Worm (Caenorhabditis elegans): ENCODE measurements around the gene Y49F6C.8.

The Y49F6C.8 gene

ce11 chrII:3346328-3346780 is 23.6 kb downstream of the Y49F6C.8 start, which contains the start of gene bath-30:
bath-30 (minus strand) TSS chrII:3346378.
- TF ChIP-seq fkh-2 (tag; optimal IDR thresholded peaks at IDR 0.05) (no peak), mml-1 (tag; optimal IDR thresholded peaks at IDR 0.05) (no peak), skn-1 (tag; optimal IDR thresholded peaks at IDR 0.05) (no peak), ztf-11 (tag; optimal IDR thresholded peaks at IDR 0.05) (no peak), mdl-1 (tag; optimal IDR thresholded peaks at IDR 0.05) (no peak), hmg-11 (tag; optimal IDR thresholded peaks at IDR 0.05) (no peak), ceh-9 (tag; optimal IDR thresholded peaks at IDR 0.05) (no peak), unc-39 (tag; optimal IDR thresholded peaks at IDR 0.05) (no peak), elt-1 (tag; optimal IDR thresholded peaks at IDR 0.05) (no peak), lin-39 (tag; optimal IDR thresholded peaks at IDR 0.05) (no peak), nhr-11 (tag; optimal IDR thresholded peaks at IDR 0.05) (no peak), R02D3.7 (tag; optimal IDR thresholded peaks at IDR 0.05) (no peak), nhr-43 (tag; optimal IDR thresholded peaks at IDR 0.05; ENCODE audit: poor library complexity, severe bottlenecking) (no peak), unc-62 (GFP tag; optimal IDR thresholded peaks at IDR 0.05) (no peak), ama-1 (optimal IDR thresholded peaks at IDR 0.05) (no peak), zag-1 (tag; optimal IDR thresholded peaks at IDR 0.05) (no peak), nhr-23 (tag; optimal IDR thresholded peaks at IDR 0.05) (no peak), nhr-76 (tag; optimal IDR thresholded peaks at IDR 0.05) (no peak), egl-27 (tag; optimal IDR thresholded peaks at IDR 0.05) (no peak)

DNA sequence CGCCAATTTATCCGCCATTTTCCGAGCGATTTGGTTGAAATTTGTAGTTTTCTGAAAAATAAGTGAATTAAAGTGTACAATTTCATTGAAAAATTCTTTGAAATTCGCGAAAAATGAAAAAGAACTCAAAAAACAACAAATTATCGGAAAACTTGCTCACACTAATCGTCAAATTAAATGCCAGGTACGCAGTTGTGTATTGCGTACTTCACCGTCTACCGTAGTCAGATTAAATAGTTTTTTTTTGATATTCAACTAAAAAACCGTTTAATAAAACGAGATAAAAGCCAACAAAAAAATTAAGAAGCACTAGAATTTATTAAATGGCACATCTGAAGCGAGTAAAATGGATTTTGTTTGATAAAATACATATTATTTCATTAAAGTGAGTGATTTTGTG is 25.0 kb downstream of the Y49F6C.8 start, which contains the start of gene bath-28:
bath-28 (minus strand) TSS at position 51 of the 400 bp plus-strand sequence.
- TF ChIP-seq ztf-4 (tag; optimal IDR thresholded peaks at IDR 0.05), result no peak
- no peak for TF ChIP-seq ztf-11 (tag; optimal IDR thresholded peaks at IDR 0.05)
- TF ChIP-seq pqm-1 (tag; optimal IDR thresholded peaks at IDR 0.05), result no peak
- no peak for TF ChIP-seq sea-2 (GFP tag; optimal IDR thresholded peaks at IDR 0.05)
- TF ChIP-seq jun-1 (tag; optimal IDR thresholded peaks at IDR 0.05), result no peak
- TF ChIP-seq ceh-16 (tag; optimal IDR thresholded peaks at IDR 0.05), result no peak
- TF ChIP-seq ceh-9 (tag; optimal IDR thresholded peaks at IDR 0.05), result no peak
- no peak for TF ChIP-seq lsy-12 (tag; optimal IDR thresholded peaks at IDR 0.05)
- TF ChIP-seq fkh-10 (GFP tag; optimal IDR thresholded peaks at IDR 0.05), result no peak
- TF ChIP-seq unc-62 (GFP tag; optimal IDR thresholded peaks at IDR 0.05), result no peak
- TF ChIP-seq ama-1 (optimal IDR thresholded peaks at IDR 0.05), result no peak
- TF ChIP-seq nhr-237 (tag; optimal IDR thresholded peaks at IDR 0.05), result no peak
- no peak for TF ChIP-seq nfya-1 (tag; optimal IDR thresholded peaks at IDR 0.05; ENCODE audit: insufficient read depth)
- TF ChIP-seq egl-27 (tag; optimal IDR thresholded peaks at IDR 0.05), result no peak

DNA sequence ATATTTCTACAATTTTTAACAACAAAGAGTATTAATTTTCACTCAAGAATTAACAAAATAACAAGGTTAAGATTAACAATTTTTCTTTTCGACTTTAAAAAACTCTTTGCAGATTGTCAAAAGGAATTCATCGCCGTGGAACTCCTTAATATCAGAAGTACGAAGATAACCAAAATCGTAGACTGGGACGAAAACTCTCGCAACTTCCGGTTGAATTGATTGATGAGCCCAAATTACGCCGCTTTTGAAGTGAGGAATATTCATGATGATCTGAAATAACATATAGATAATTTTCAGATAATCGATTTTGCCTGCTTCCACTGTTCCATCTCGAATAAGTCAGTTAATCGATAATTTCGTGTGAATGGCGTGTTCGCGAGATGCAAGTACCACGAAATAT is 26.2 kb downstream of the Y49F6C.8 start, which contains the start of gene F14D2.15:
F14D2.15 (minus strand) TSS at position 101 of the 400 bp plus-strand sequence.
- TF ChIP-seq nhr-76 (tag; optimal IDR thresholded peaks at IDR 0.05), result no peak
- no peak for TF ChIP-seq egl-5 (tag; optimal IDR thresholded peaks at IDR 0.05)
- no peak for TF ChIP-seq nhr-23 (tag; optimal IDR thresholded peaks at IDR 0.05)
- no peak for TF ChIP-seq nhr-43 (tag; optimal IDR thresholded peaks at IDR 0.05; ENCODE audit: poor library complexity, severe bottlenecking)
- TF ChIP-seq ceh-9 (tag; optimal IDR thresholded peaks at IDR 0.05), result no peak
- no peak for TF ChIP-seq zag-1 (tag; optimal IDR thresholded peaks at IDR 0.05)

DNA sequence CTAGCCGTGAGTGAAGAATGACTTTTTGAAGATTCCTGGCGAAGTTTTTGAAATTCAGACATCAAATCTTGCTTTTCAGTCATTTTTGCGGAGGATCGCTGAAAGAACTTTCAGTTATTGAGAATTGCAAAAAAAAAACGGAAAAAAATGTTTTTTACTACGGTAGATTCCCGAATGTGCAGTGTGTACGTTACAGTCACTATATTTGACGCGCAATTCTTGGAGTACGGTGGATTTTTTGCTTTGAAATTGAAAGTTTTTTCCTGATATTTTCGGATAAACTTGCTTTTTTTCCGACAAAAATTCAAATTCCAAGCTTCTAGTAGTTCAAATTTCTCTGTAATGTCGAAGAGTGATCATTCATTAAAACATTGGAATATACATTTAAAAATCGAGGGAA is 27.9 kb downstream of the Y49F6C.8 start, which contains the start of gene F14D2.11:
F14D2.11 (minus strand) TSS at position 101 of the 400 bp plus-strand sequence.
- no peak for TF ChIP-seq lsy-12 (tag; optimal IDR thresholded peaks at IDR 0.05)
- no peak for TF ChIP-seq daf-12 (tag; optimal IDR thresholded peaks at IDR 0.05)
- TF ChIP-seq elt-2 (tag; optimal IDR thresholded peaks at IDR 0.05), result no peak
- no peak for TF ChIP-seq nhr-23 (tag; optimal IDR thresholded peaks at IDR 0.05)
- no peak for TF ChIP-seq ceh-28 (tag; optimal IDR thresholded peaks at IDR 0.05)
- no peak for TF ChIP-seq nhr-77 (tag; optimal IDR thresholded peaks at IDR 0.05)
- no peak for TF ChIP-seq nhr-25 (tag; optimal IDR thresholded peaks at IDR 0.05)
- no peak for TF ChIP-seq mml-1 (tag; optimal IDR thresholded peaks at IDR 0.05)
- TF ChIP-seq fkh-10 (GFP tag; optimal IDR thresholded peaks at IDR 0.05), result no peak
- no peak for TF ChIP-seq eor-1 (tag; optimal IDR thresholded peaks at IDR 0.05)
- no peak for TF ChIP-seq pqm-1 (tag; optimal IDR thresholded peaks at IDR 0.05)
- no peak for TF ChIP-seq nhr-67 (tag; optimal IDR thresholded peaks at IDR 0.05)
- TF ChIP-seq ceh-9 (tag; optimal IDR thresholded peaks at IDR 0.05), result no peak
